Fruit fly (Drosophila melanogaster) Kc167 (cell line): Measurements from ENCODE around the gene CG43220.

Experiments used
- Myc ChIP-seq: fragments of >200 bp; optimal IDR thresholded peaks from 2 replicates; lab custom pipeline; 2017; ENCODE audit warnings: missing external identifiers
- Sin3A ChIP-seq: fragments of >200 bp; optimal IDR thresholded peaks from 2 replicates; lab custom pipeline; 2018; ENCODE audit warnings: missing external identifiers
- h ChIP-seq: fragments of >200 bp; optimal IDR thresholded peaks from 3 replicates; lab custom pipeline; 2018; ENCODE audit warnings: missing external identifiers
- insv ChIP-seq: fragments of >200 bp; optimal IDR thresholded peaks from 3 replicates; lab custom pipeline; 2018; ENCODE audit warnings: missing external identifiers
- psq ChIP-seq: fragments of >200 bp; optimal IDR thresholded peaks from 2 replicates; lab custom pipeline; 2017; ENCODE audit warnings: missing external identifiers
- ttk ChIP-seq: sonication (Bioruptor generic); optimal IDR thresholded peaks from 2 replicates; lab custom pipeline; 2017; ENCODE audit warnings: missing external identifiers

- no peak for TF ChIP-seq insv (lab: Kevin White, UChicago)
- TF ChIP-seq Myc (lab: Kevin White, UChicago) = no peak
- TF ChIP-seq h (lab: Kevin White, UChicago) = no peak
- TF ChIP-seq ttk (lab: Kevin White, UChicago) = no peak
- TF ChIP-seq Sin3A (lab: Kevin White, UChicago) = no peak
- TF ChIP-seq psq (lab: Kevin White, UChicago) = no peak
These were observed 30.5 kb upstream of the CG43220 start, which contains the start of gene SPH93 for dm6 chr2L:17455823-17456222.
